Worm (Caenorhabditis elegans) whole organism, midembryonic: ENCODE data around the gene ndx-6.

Experiments
- T22C8.4 ChIP-seq: fragments of 200-800 bp; sonication (Bioruptor generic); IDR thresholded peaks from 2 replicates; pipeline ENCODE4 v1.3.6; 2022; ENCODE audit warnings: missing genetic modification characterization, missing compliant biosample characterization
- cog-1 ChIP-seq: sonication (generic microtip); optimal IDR thresholded peaks from 2 replicates; lab custom pipeline; 2016; ENCODE audit warnings: missing genetic modification characterization, missing compliant biosample characterization
- flt-1 ChIP-seq: fragments of 200-800 bp; sonication (Bioruptor generic); IDR thresholded peaks from 2 replicates; pipeline ENCODE4 v1.3.6; 2022; ENCODE audit warnings: missing genetic modification characterization, missing compliant biosample characterization
- klf-2 ChIP-seq: fragments of 200-800 bp; sonication (Bioruptor generic); conservative IDR thresholded peaks from 2 replicates; pipeline ENCODE4 v1.3.6; 2022; ENCODE audit warnings: missing genetic modification reagents, missing genetic modification characterization, missing compliant biosample characterization
- med-1 ChIP-seq: sonication (generic microtip); optimal IDR thresholded peaks from 2 replicates; lab custom pipeline; 2017; ENCODE audit warnings: missing genetic modification characterization, mild to moderate bottlenecking, missing compliant biosample characterization, antibody characterized with exemption, missing genetic modification reagents; ENCODE audit not compliant: insufficient read depth
- ref-1 ChIP-seq: fragments of 200-800 bp; sonication (Bioruptor generic); conservative IDR thresholded peaks from 2 replicates; pipeline ENCODE4 v1.3.6; 2022; ENCODE audit warnings: missing genetic modification reagents, missing genetic modification characterization, missing compliant biosample characterization
- tab-1 ChIP-seq: fragments of 200-800 bp; sonication (Bioruptor generic); IDR thresholded peaks from 2 replicates; pipeline ENCODE4 v1.3.6; 2022; ENCODE audit warnings: missing genetic modification characterization, missing compliant biosample characterization
- ztf-23 ChIP-seq: fragments of 200-800 bp; sonication (Bioruptor generic); IDR thresholded peaks from 2 replicates; pipeline ENCODE4 v1.3.6; 2022; ENCODE audit warnings: missing genetic modification reagents, missing genetic modification characterization, missing compliant biosample characterization
- ztf-29 ChIP-seq: fragments of 200-800 bp; sonication (Bioruptor generic); IDR thresholded peaks from 2 replicates; pipeline ENCODE4 v1.3.6; 2022; ENCODE audit warnings: missing genetic modification reagents, missing genetic modification characterization, missing compliant biosample characterization

Gene ndx-6

DNA sequence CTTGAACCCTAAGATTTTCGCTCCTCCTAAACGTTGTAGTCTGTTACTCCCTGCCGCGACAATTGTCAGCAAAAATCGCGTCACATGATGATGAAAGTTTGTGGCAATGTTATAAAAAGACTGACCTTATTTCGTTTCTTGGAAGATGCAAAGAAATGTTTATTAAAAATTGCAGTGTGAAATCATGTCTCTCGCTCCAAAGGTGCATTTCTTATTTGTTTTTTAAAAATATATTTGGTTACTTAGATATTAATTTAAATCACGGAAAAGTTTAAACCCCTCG, 11.5 kb downstream of the ndx-6 start:
- TF ChIP-seq flt-1 (GFP tag; lab: Robert Waterston, UW), result no peak
- no peak for TF ChIP-seq cog-1 (tag; lab: Kevin White, UChicago)
- TF ChIP-seq ztf-29 (GFP tag; lab: Robert Waterston, UW), result no peak
- TF ChIP-seq klf-2 (GFP tag; lab: Robert Waterston, UW), result no peak
- no peak for TF ChIP-seq ztf-23
- no peak for TF ChIP-seq T22C8.4 (GFP tag; lab: Robert Waterston, UW)
- no peak for TF ChIP-seq tab-1 (GFP tag; lab: Robert Waterston, UW)
- TF ChIP-seq ref-1, result no peak
- no peak for TF ChIP-seq med-1

- TF ChIP-seq cog-1 (tag; lab: Kevin White, UChicago) (no peak), ztf-29 (GFP tag; lab: Robert Waterston, UW) (no peak), ztf-23 (no peak), klf-2 (GFP tag; lab: Robert Waterston, UW) (no peak), tab-1 (GFP tag; lab: Robert Waterston, UW) (no peak), ref-1 (no peak), flt-1 (GFP tag; lab: Robert Waterston, UW) (no peak), med-1 (no peak)
Observed at ce11 chrII:5377467-5378238, 12.0 kb downstream of the ndx-6 start, which contains the start of gene prdx-2. Gene prdx-2 (plus strand): TSS chrII:5378195.

DNA sequence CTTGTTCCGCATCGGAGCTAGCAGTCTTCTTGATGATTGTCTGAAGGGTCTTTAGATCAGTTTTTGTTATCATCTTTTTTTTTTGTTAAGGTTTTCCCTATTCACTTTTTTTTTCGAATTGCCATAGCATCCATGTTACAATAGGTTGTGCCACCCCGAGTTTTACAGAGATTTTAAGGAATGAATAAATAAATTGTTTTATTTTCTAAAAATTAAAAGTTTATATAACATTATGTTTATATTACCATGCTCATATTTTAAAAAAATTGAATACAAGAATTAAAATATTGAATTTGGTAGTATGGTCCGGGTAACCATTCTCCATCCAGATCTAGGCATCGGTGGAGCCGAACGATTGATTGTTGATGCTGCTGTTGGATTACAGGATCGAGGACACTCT, 14.7 kb downstream of the ndx-6 start, which contains the start of gene algn-2:
Gene algn-2, plus strand, starts transcription at position 301 of the 400 bp plus-strand sequence.
- TF ChIP-seq cog-1 (tag; lab: Kevin White, UChicago) (no peak), ztf-29 (GFP tag; lab: Robert Waterston, UW) (no peak), klf-2 (GFP tag; lab: Robert Waterston, UW) (no peak), ztf-23 (no peak), ref-1 (no peak)

- TF ChIP-seq klf-2 (GFP tag; lab: Robert Waterston, UW) (no peak), flt-1 (GFP tag; lab: Robert Waterston, UW) (peak; percentile 71), tab-1 (GFP tag; lab: Robert Waterston, UW) (no peak), ref-1 (no peak), med-1 (no peak), ztf-23 (peak; percentile 62; the same call in 1 of the 2 replicates), ztf-29 (GFP tag; lab: Robert Waterston, UW) (0 out of 2 replicates have a peak, but pooled peaks have one; percentile 27), T22C8.4 (GFP tag; lab: Robert Waterston, UW) (no peak), cog-1 (tag; lab: Kevin White, UChicago) (peak; percentile 47)
Observed at ce11 chrII:5373275-5374047, 16.2 kb downstream of the ndx-6 start, which contains the start of the genes agt-2 and F09E5.3. Gene agt-2 (minus strand): TSS chrII:5373827. Gene F09E5.3 (plus strand): TSS chrII:5373997.

ce11 chrII:5370641-5371040, 19.0 kb downstream of the ndx-6 start, which contains the start of gene F09E5.12:
Gene F09E5.12 (minus strand): TSS chrII:5370741.
- TF ChIP-seq ztf-29 (GFP tag; lab: Robert Waterston, UW) (no peak), cog-1 (tag; lab: Kevin White, UChicago) (no peak)

DNA sequence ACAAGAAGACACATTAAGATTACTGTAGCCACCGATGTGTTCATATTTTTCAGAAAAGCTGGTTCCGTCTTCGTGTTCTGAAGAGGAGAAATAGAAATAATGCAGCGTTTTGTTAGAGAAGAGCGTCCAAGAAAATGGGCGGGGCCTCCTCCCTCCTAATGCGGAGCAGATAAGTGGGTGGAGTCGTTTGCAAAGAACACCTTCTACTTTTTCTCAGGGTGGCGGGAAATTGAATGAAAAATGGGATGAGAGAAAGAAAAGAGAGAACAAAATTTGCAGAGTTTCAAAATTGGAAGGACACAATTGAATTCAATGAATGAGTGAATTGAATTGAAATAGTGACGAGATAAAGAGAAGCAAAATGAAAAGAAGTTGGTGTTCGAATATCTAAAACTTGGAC, 24.0 kb downstream of the ndx-6 start, which contains the start of gene F09E5.16:
Gene F09E5.16, minus strand, starts transcription at position 101 of the 400 bp plus-strand sequence.
- TF ChIP-seq klf-2 (GFP tag; lab: Robert Waterston, UW) (no peak), tab-1 (GFP tag; lab: Robert Waterston, UW) (no peak), ztf-23 (no peak), T22C8.4 (GFP tag; lab: Robert Waterston, UW) (no peak), flt-1 (GFP tag; lab: Robert Waterston, UW) (no peak), ref-1 (no peak)

DNA sequence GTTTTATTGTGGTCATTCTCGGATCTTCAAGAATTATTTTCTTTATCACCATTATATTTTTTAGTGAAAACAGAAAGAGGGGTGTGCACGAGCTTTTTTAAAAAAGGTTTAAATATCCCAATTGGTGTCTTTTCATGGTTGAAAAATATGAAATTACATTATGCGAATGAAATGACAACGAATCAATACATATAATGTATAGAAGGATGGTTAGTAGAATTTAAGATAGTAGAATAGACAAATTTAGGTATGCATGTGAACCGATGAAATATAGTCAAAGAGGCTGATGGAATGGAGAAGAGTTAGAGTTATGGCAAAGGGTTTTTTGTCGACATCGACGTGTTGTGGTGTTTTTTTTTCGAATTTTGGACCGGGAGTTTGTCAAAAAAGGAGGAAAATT, 25.2 kb downstream of the ndx-6 start:
- TF ChIP-seq klf-2 (GFP tag; lab: Robert Waterston, UW) (no peak), ztf-29 (GFP tag; lab: Robert Waterston, UW) (no peak)

DNA sequence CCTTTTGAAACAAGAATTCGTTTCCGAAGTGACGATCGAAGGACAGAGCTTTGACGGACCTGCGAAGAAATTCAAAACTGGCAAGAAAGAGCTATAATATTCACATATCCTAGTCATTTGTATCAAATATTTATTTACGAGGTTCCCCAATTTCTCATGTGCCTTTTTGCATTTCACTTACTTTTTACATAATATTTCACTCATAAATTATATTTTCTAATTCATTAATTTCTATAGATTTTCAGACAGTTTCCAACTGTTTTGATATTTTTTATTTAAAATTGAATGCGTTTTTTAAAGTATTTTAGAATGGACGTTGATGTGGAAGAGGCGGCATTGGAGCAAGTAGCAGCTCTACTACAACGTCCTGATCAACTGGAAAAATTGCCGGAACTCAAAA, 30.4 kb downstream of the ndx-6 start, which contains the start of gene sec-6:
Gene sec-6, plus strand, starts transcription at position 301 of the 400 bp plus-strand sequence.
- TF ChIP-seq ztf-29 (GFP tag; lab: Robert Waterston, UW), result no peak
- TF ChIP-seq T22C8.4 (GFP tag; lab: Robert Waterston, UW), result no peak
- TF ChIP-seq tab-1 (GFP tag; lab: Robert Waterston, UW), result no peak
- TF ChIP-seq ztf-23, result no peak
- TF ChIP-seq cog-1 (tag; lab: Kevin White, UChicago), result no peak
- TF ChIP-seq klf-2 (GFP tag; lab: Robert Waterston, UW), result no peak

DNA sequence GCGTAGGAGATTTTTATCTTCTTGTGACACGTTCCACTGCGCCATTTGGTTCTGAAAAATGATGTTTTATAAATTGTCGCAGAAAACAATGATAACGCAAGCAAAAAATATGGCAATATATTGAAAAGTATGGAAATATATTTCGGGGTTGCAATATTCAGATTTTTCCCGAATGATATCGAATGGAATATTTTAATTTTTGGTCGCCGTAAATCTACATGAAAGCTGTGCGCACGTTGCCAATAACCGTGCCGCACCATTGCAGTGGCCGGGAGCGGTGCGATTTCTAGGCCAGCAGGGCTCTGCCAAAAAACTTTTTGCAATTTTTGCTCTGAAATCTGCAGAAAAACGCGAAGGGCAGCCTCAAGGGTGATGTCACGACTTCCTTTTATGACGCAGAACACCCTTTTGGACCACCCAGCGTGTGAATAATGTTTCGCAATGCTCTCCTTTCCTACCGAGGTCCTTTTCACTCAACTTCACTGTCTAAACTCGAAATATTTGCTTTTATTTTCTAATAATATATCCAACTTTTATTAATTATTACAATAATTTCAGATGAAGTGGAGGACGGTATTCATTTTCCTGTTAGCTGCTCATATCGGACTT, 31.4 kb downstream of the ndx-6 start, which contains the start of the genes F09E5.11 and bmy-1:
Gene F09E5.11, minus strand, starts transcription at position 51 of the 609 bp plus-strand sequence.
Gene bmy-1, plus strand, starts transcription at position 559 of the 609 bp plus-strand sequence.
- TF ChIP-seq tab-1 (GFP tag; lab: Robert Waterston, UW) (no peak), cog-1 (tag; lab: Kevin White, UChicago) (peak; percentile 44), ztf-23 (peak; percentile 84), flt-1 (GFP tag; lab: Robert Waterston, UW) (peak; percentile 81), med-1 (peak; percentile 10), T22C8.4 (GFP tag; lab: Robert Waterston, UW) (no peak; the same call in 1 of the 2 replicates), klf-2 (GFP tag; lab: Robert Waterston, UW) (peak; percentile 64; the same call in 1 of the 2 replicates)
